Fruit fly (Drosophila melanogaster) Kc167 (cell line): ENCODE measurements around the gene CG8219.

Experiments used
- Sin3A ChIP-seq: fragments of >200 bp; optimal IDR thresholded peaks from 2 replicates; lab custom pipeline; 2018; ENCODE audit warnings: missing external identifiers
- h ChIP-seq: fragments of >200 bp; optimal IDR thresholded peaks from 3 replicates; lab custom pipeline; 2018; ENCODE audit warnings: missing external identifiers
- insv ChIP-seq: fragments of >200 bp; optimal IDR thresholded peaks from 3 replicates; lab custom pipeline; 2018; ENCODE audit warnings: missing external identifiers

DNA sequence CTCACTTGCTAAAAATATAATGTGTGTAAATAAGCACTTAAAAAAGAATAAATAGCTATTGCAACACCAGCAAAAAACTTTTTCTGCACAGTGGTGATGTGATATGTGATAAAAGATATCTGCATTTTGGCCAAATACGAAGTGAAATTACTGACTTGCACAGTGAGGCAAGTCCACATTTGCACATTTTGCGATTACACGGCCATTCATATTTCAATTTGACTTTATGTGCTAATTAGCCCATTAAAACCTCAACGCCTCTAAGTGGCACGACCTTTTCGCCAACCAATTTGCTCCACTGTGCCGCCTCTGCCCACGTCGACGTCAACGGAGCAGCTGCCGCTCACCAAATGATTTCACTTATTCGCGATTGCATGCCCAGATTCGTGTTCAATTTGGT, 19.9 kb downstream of the CG8219 start, which contains the start of gene CG33946:
- no peak for TF ChIP-seq h (lab: Kevin White, UChicago)
- TF ChIP-seq insv (lab: Kevin White, UChicago) = no peak
- TF ChIP-seq Sin3A (lab: Kevin White, UChicago) = no peak
